Fruit fly (Drosophila melanogaster) whole organism, embryonic: Measurements from ENCODE around the gene p23.
A peak's percentile ranks its signal among the peaks of the same experiment; 100 is the strongest.

Experiments used
- ATbp ChIP-seq: fragments of 200-800 bp; sonication (Bioruptor generic); optimal IDR thresholded peaks from 2 replicates; lab custom pipeline; 2017; ENCODE audit warnings: missing biosample characterization, mild to moderate bottlenecking, missing genetic modification characterization, missing genetic modification reagents
- Bdp1 ChIP-seq: fragments of 200-800 bp; sonication (Bioruptor generic); optimal IDR thresholded peaks from 3 replicates; lab custom pipeline; 2016; ENCODE audit warnings: missing biosample characterization, missing genetic modification characterization
- CG1024 ChIP-seq: fragments of 200-800 bp; sonication (Bioruptor generic); IDR thresholded peaks from 2 replicates; pipeline ENCODE4 v1.3.6; 2022; ENCODE audit warnings: missing biosample characterization, missing genetic modification characterization
- CG10654 ChIP-seq: fragments of 200-800 bp; sonication (Bioruptor generic); optimal IDR thresholded peaks from 2 replicates; lab custom pipeline; 2016; ENCODE audit warnings: missing biosample characterization, missing genetic modification characterization
- CG11696 ChIP-seq: fragments of 200-800 bp; sonication (Bioruptor generic); IDR thresholded peaks from 2 replicates; pipeline ENCODE4 v1.3.6; 2022; ENCODE audit warnings: missing biosample characterization, missing genetic modification characterization
- CG12299 ChIP-seq: fragments of 200-800 bp; sonication (Bioruptor generic); optimal IDR thresholded peaks from 2 replicates; lab custom pipeline; 2018; ENCODE audit warnings: missing biosample characterization, mild to moderate bottlenecking, missing genetic modification characterization
- CG12769 ChIP-seq: fragments of 200-800 bp; sonication (Bioruptor generic); optimal IDR thresholded peaks from 2 replicates; lab custom pipeline; 2019; ENCODE audit warnings: missing biosample characterization, mild to moderate bottlenecking, missing genetic modification characterization, moderate library complexity
- CG13123 ChIP-seq: fragments of 200-800 bp; sonication (Bioruptor generic); optimal IDR thresholded peaks from 2 replicates; lab custom pipeline; 2016; ENCODE audit warnings: missing biosample characterization, missing genetic modification characterization
- CG13775 ChIP-seq: fragments of 200-800 bp; sonication (Bioruptor generic); optimal IDR thresholded peaks from 3 replicates; lab custom pipeline; 2017; ENCODE audit warnings: missing biosample characterization, mild to moderate bottlenecking, missing genetic modification characterization
- CG13894 ChIP-seq: fragments of 200-800 bp; sonication (Bioruptor generic); optimal IDR thresholded peaks from 3 replicates; lab custom pipeline; 2018; ENCODE audit warnings: missing biosample characterization, mild to moderate bottlenecking, missing genetic modification characterization, moderate library complexity
- CG14860 ChIP-seq: fragments of 200-800 bp; sonication (Bioruptor generic); IDR thresholded peaks from 3 replicates; pipeline ENCODE4 v1.3.6; 2022; ENCODE audit warnings: missing biosample characterization, missing genetic modification characterization; ENCODE audit not compliant: partially characterized antibody
- CG15269 ChIP-seq: fragments of 200-800 bp; sonication (Bioruptor generic); optimal IDR thresholded peaks from 2 replicates; lab custom pipeline; 2018; ENCODE audit warnings: missing biosample characterization, mild to moderate bottlenecking, missing genetic modification characterization, moderate library complexity
- CG1529 ChIP-seq: fragments of 200-800 bp; sonication (Bioruptor generic); optimal IDR thresholded peaks from 3 replicates; lab custom pipeline; 2018; ENCODE audit warnings: missing biosample characterization, missing genetic modification characterization
- CG1603 ChIP-seq: fragments of 200-800 bp; sonication (Bioruptor generic); optimal IDR thresholded peaks from 2 replicates; lab custom pipeline; 2019; ENCODE audit warnings: missing biosample characterization, mild to moderate bottlenecking, missing genetic modification characterization, moderate library complexity
- CG16779 ChIP-seq: fragments of 200-800 bp; sonication (Bioruptor generic); IDR thresholded peaks from 2 replicates; pipeline ENCODE4 v1.3.6; 2022; ENCODE audit warnings: missing biosample characterization, missing genetic modification characterization
- CG17359 ChIP-seq: fragments of 200-800 bp; sonication (Bioruptor generic); optimal IDR thresholded peaks from 3 replicates; lab custom pipeline; 2018; ENCODE audit warnings: missing biosample characterization, mild to moderate bottlenecking, missing genetic modification characterization, moderate library complexity
- CG17385 ChIP-seq: fragments of 200-800 bp; sonication (Bioruptor generic); optimal IDR thresholded peaks from 3 replicates; lab custom pipeline; 2018; ENCODE audit warnings: missing biosample characterization, mild to moderate bottlenecking, missing genetic modification characterization
- CG18764 ChIP-seq: fragments of 200-800 bp; sonication (Bioruptor generic); optimal IDR thresholded peaks from 3 replicates; lab custom pipeline; 2016; ENCODE audit warnings: missing biosample characterization, missing genetic modification characterization
- CG2712 ChIP-seq: fragments of 200-800 bp; optimal IDR thresholded peaks from 3 replicates; lab custom pipeline; 2019; ENCODE audit warnings: missing biosample characterization, mild to moderate bottlenecking, missing genetic modification characterization, moderate library complexity
- CG2889 ChIP-seq: fragments of 200-800 bp; sonication (Bioruptor generic); IDR thresholded peaks from 3 replicates; pipeline ENCODE4 v1.3.6; 2022; ENCODE audit warnings: missing biosample characterization, missing genetic modification characterization
- CG4328 ChIP-seq: fragments of 200-800 bp; sonication (Bioruptor generic); optimal IDR thresholded peaks from 3 replicates; lab custom pipeline; 2017; ENCODE audit warnings: missing biosample characterization, missing genetic modification reagents, missing genetic modification characterization
- CG6854 ChIP-seq: fragments of 200-800 bp; sonication (Bioruptor generic); optimal IDR thresholded peaks from 3 replicates; lab custom pipeline; 2017; ENCODE audit warnings: missing biosample characterization, mild to moderate bottlenecking, missing genetic modification characterization
- CG7372 ChIP-seq: fragments of 200-800 bp; sonication (Bioruptor generic); IDR thresholded peaks from 2 replicates; pipeline ENCODE4 v1.3.6; 2022; ENCODE audit warnings: missing biosample characterization, missing genetic modification characterization
- CG7987 ChIP-seq: fragments of 200-800 bp; sonication (Bioruptor generic); optimal IDR thresholded peaks from 2 replicates; lab custom pipeline; 2018; ENCODE audit warnings: missing biosample characterization, mild to moderate bottlenecking, missing genetic modification characterization, moderate library complexity
- CG8765 ChIP-seq: fragments of 200-800 bp; sonication (Bioruptor generic); IDR thresholded peaks from 2 replicates; pipeline ENCODE4 v1.3.6; 2022; ENCODE audit warnings: missing biosample characterization, missing genetic modification characterization
- CHES-1-like ChIP-seq: fragments of 200-800 bp; sonication (Bioruptor generic); optimal IDR thresholded peaks from 2 replicates; lab custom pipeline; 2016; ENCODE audit warnings: missing biosample characterization, missing genetic modification characterization
- D19B ChIP-seq: fragments of 200-800 bp; sonication (Bioruptor generic); optimal IDR thresholded peaks from 2 replicates; lab custom pipeline; 2017; ENCODE audit warnings: missing biosample characterization, mild to moderate bottlenecking, missing genetic modification characterization
- Deaf1 ChIP-seq: fragments of 200-800 bp; optimal IDR thresholded peaks from 3 replicates; lab custom pipeline; 2019; ENCODE audit warnings: missing biosample characterization, mild to moderate bottlenecking, missing genetic modification characterization, moderate library complexity
- Fer1 ChIP-seq: fragments of 200-800 bp; sonication (Bioruptor generic); optimal IDR thresholded peaks from 2 replicates; lab custom pipeline; 2017; ENCODE audit warnings: missing biosample characterization, mild to moderate bottlenecking, missing genetic modification characterization
- GATAe ChIP-seq: fragments of 200-800 bp; sonication (Bioruptor generic); conservative IDR thresholded peaks from 2 replicates; pipeline ENCODE4 v1.3.6; 2022; ENCODE audit warnings: missing biosample characterization, missing genetic modification characterization
- HmgZ ChIP-seq: fragments of 200-800 bp; sonication (Bioruptor generic); optimal IDR thresholded peaks from 2 replicates; lab custom pipeline; 2018; ENCODE audit warnings: missing biosample characterization, mild to moderate bottlenecking, missing genetic modification characterization
- Mad ChIP-seq: fragments of 200-800 bp; sonication (Bioruptor generic); optimal IDR thresholded peaks from 2 replicates; lab custom pipeline; 2016; ENCODE audit warnings: missing biosample characterization, missing genetic modification characterization
- Six4 ChIP-seq: fragments of 200-800 bp; sonication (Bioruptor generic); optimal IDR thresholded peaks from 2 replicates; lab custom pipeline; 2016; ENCODE audit warnings: missing biosample characterization, missing genetic modification characterization
- Trl ChIP-seq, 3 experiments: fragments of >200 bp in 2 of 3; fragments of 200-800 bp in 1 of 3; sonication (Bioruptor generic) in 1 of 3; optimal IDR thresholded peaks; 2 replicates in 1 of 3; 3 replicates in 2 of 3; lab custom pipeline; 2016 to 2017; ENCODE audit warnings: missing biosample characterization in 1 of 3, missing genetic modification characterization in 1 of 3
- Xrp1 ChIP-seq: fragments of 200-800 bp; sonication (Bioruptor generic); IDR thresholded peaks from 2 replicates; pipeline ENCODE4 v1.3.6; 2022; ENCODE audit warnings: missing biosample characterization, missing genetic modification characterization
- al ChIP-seq: fragments of 200-800 bp; sonication (Bioruptor generic); IDR thresholded peaks from 2 replicates; pipeline ENCODE4 v1.3.6; 2022; ENCODE audit warnings: missing biosample characterization, missing genetic modification characterization
- ara ChIP-seq: fragments of 200-800 bp; sonication (Bioruptor generic); IDR thresholded peaks from 2 replicates; pipeline ENCODE4 v1.3.6; 2022; ENCODE audit warnings: missing biosample characterization, missing genetic modification characterization
- chm ChIP-seq: fragments of 200-800 bp; sonication (Bioruptor generic); IDR thresholded peaks from 2 replicates; pipeline ENCODE4 v1.3.6; 2022; ENCODE audit warnings: missing biosample characterization, missing genetic modification characterization
- dpn ChIP-seq, 2 experiments: fragments of 200-800 bp; sonication (Bioruptor generic); optimal IDR thresholded peaks; 3 replicates each; lab custom pipeline; 2016; ENCODE audit warnings: missing biosample characterization in 2 of 2, missing genetic modification characterization in 2 of 2
- ems ChIP-seq: fragments of 200-800 bp; sonication (Bioruptor generic); optimal IDR thresholded peaks from 3 replicates; lab custom pipeline; 2016; ENCODE audit warnings: missing biosample characterization, missing genetic modification characterization
- esg ChIP-seq: fragments of 200-800 bp; sonication (Bioruptor generic); conservative IDR thresholded peaks from 2 replicates; pipeline ENCODE4 v1.3.6; 2022; ENCODE audit warnings: missing biosample characterization, missing genetic modification characterization
- eyg ChIP-seq: fragments of 200-800 bp; sonication (Bioruptor generic); optimal IDR thresholded peaks from 3 replicates; lab custom pipeline; 2016; ENCODE audit warnings: missing biosample characterization, missing genetic modification characterization
- grau ChIP-seq: fragments of 200-800 bp; optimal IDR thresholded peaks from 3 replicates; lab custom pipeline; 2019; ENCODE audit warnings: missing biosample characterization, mild to moderate bottlenecking, missing genetic modification characterization, moderate library complexity
- gsb-n ChIP-seq: fragments of 200-800 bp; sonication (Bioruptor generic); optimal IDR thresholded peaks from 3 replicates; lab custom pipeline; 2018; ENCODE audit warnings: missing biosample characterization, mild to moderate bottlenecking, missing genetic modification characterization
- ham ChIP-seq: fragments of 200-800 bp; sonication (Bioruptor generic); IDR thresholded peaks from 2 replicates; pipeline ENCODE4 v1.3.6; 2022; ENCODE audit warnings: missing biosample characterization, missing genetic modification characterization
- luna ChIP-seq: fragments of 200-800 bp; sonication (Bioruptor generic); optimal IDR thresholded peaks from 2 replicates; lab custom pipeline; 2016; ENCODE audit warnings: missing biosample characterization, missing genetic modification characterization
- rib ChIP-seq: fragments of 200-800 bp; sonication (Bioruptor generic); IDR thresholded peaks from 2 replicates; pipeline ENCODE4 v1.3.6; 2022; ENCODE audit warnings: missing biosample characterization, missing genetic modification characterization
- scrt ChIP-seq: fragments of 200-800 bp; sonication (Bioruptor generic); optimal IDR thresholded peaks from 2 replicates; lab custom pipeline; 2018; ENCODE audit warnings: missing biosample characterization, mild to moderate bottlenecking, missing genetic modification characterization, moderate library complexity
- sens ChIP-seq: fragments of 200-800 bp; sonication (Bioruptor generic); peaks from one replicate; lab custom pipeline; 2016; ENCODE audit warnings: missing biosample characterization, missing genetic modification characterization
- tx ChIP-seq: fragments of 200-800 bp; sonication (Bioruptor generic); optimal IDR thresholded peaks from 2 replicates; lab custom pipeline; 2016; ENCODE audit warnings: missing biosample characterization, missing genetic modification characterization
- unc-4 ChIP-seq: fragments of 200-800 bp; sonication (Bioruptor generic); IDR thresholded peaks from 2 replicates; pipeline ENCODE4 v1.3.6; 2022; ENCODE audit warnings: missing biosample characterization, missing genetic modification characterization; ENCODE audit not compliant: partially characterized antibody

Gene p23

DNA sequence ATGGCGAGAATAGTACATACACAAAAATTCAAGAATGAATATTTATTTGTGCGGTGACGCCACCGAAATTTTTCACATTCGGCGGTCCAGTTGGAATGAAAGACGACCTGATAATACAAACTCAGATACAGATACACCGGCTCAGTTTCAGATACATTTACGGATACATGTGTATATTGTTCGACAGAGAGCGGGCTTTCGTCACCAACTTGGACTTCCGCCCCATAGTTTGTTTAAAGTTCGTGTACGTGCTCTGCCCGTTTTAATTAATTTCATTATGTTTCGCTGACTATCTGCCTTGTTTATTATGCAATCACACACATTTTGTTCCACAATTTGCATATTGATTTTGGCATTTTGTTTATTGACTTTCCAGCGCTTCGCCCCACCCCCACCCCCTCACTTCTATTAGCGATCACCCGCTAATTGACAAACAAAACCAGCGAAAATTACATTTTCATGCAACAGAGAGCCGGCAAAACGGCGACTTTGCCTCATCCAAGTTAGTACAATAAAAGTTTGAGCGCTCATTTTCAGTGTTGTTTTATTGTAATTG, 23.5 kb downstream of the p23 start (continued):
- no peak for TF ChIP-seq CG1529 (GFP tag; lab: Kevin White, UChicago)
- peak; percentile 14 for TF ChIP-seq scrt (GFP tag; lab: Kevin White, UChicago)
- TF ChIP-seq chm = no peak
- peak in 1 of 2 experiments; percentile 23 for TF ChIP-seq dpn (GFP tag; optimal IDR thresholded peaks at IDR 0.05; lab: Kevin White, UChicago)
- no peak for TF ChIP-seq CG16779
- no peak for TF ChIP-seq Six4 (GFP tag; lab: Kevin White, UChicago)
- TF ChIP-seq rib (GFP tag; lab: Robert Waterston, UW) = no peak
- peak; percentile 22 for TF ChIP-seq CG6854 (GFP tag; lab: Kevin White, UChicago)
- TF ChIP-seq CG17359 (tag; lab: Kevin White, UChicago) = peak; percentile 51
- TF ChIP-seq CG13775 (GFP tag; lab: Kevin White, UChicago) = no peak
- TF ChIP-seq grau = no peak
- peak; percentile 42 for TF ChIP-seq CHES-1-like
- TF ChIP-seq D19B (GFP tag; lab: Kevin White, UChicago) = no peak
- TF ChIP-seq eyg (GFP tag; lab: Kevin White, UChicago) = peak; percentile 28
- TF ChIP-seq CG13894 = peak; percentile 45
- peak; percentile 57 for TF ChIP-seq CG12769
- peak; percentile 14 for TF ChIP-seq CG17385
- peak; percentile 34 for TF ChIP-seq luna
- TF ChIP-seq Mad (GFP tag; lab: Kevin White, UChicago) = no peak
- TF ChIP-seq CG11696 = no peak
- TF ChIP-seq tx = peak; percentile 9
- no peak for TF ChIP-seq gsb-n (tag; lab: Kevin White, UChicago)
- TF ChIP-seq Bdp1 (GFP tag; lab: Kevin White, UChicago) = peak; percentile 5
- TF ChIP-seq Trl (optimal IDR thresholded peaks at IDR 0.05; lab: Kevin White, UChicago) = no peak
- TF ChIP-seq Trl (GFP tag; optimal IDR thresholded peaks at IDR 0.05; lab: Kevin White, UChicago) = peak; percentile 1
- TF ChIP-seq CG10654 = no peak
- no peak for TF ChIP-seq CG2889 (GFP tag; lab: Robert Waterston, UW)
- TF ChIP-seq CG1603 (tag; lab: Kevin White, UChicago) = peak; percentile 13
- peak; percentile 40 for TF ChIP-seq Fer1 (GFP tag; lab: Kevin White, UChicago)
- no peak for TF ChIP-seq CG8765 (GFP tag; lab: Robert Waterston, UW)
- TF ChIP-seq CG4328 = peak; percentile 16
- TF ChIP-seq CG15269 (tag; lab: Kevin White, UChicago) = peak; percentile 33
- no peak for TF ChIP-seq CG2712 (tag; lab: Kevin White, UChicago)
- TF ChIP-seq ham = no peak
- no peak for TF ChIP-seq GATAe (GFP tag; lab: Robert Waterston, UW)
- TF ChIP-seq ATbp (GFP tag; lab: Kevin White, UChicago) = peak; percentile 36
- no peak for TF ChIP-seq ara (GFP tag; lab: Robert Waterston, UW)
- TF ChIP-seq unc-4 (GFP tag; lab: Robert Waterston, UW) = no peak
- TF ChIP-seq sens (GFP tag; lab: Kevin White, UChicago) = peak; percentile 14
- peak; percentile 0 for TF ChIP-seq CG13123 (GFP tag; lab: Kevin White, UChicago)
- TF ChIP-seq CG7372 = no peak
- TF ChIP-seq CG14860 (GFP tag; lab: Robert Waterston, UW) = no peak
- TF ChIP-seq CG18764 (GFP tag; lab: Kevin White, UChicago) = no peak
- TF ChIP-seq CG7987 (GFP tag; lab: Kevin White, UChicago) = peak; percentile 0
- peak; percentile 21 for TF ChIP-seq HmgZ
- no peak for TF ChIP-seq al
- no peak for TF ChIP-seq Xrp1 (GFP tag; lab: Robert Waterston, UW)
- TF ChIP-seq ems (GFP tag; lab: Kevin White, UChicago) = no peak
- no peak for TF ChIP-seq Deaf1 (tag; lab: Kevin White, UChicago)
- TF ChIP-seq CG1024 = no peak
- TF ChIP-seq CG12299 (tag; lab: Kevin White, UChicago) = no peak
- no peak for TF ChIP-seq esg (GFP tag; lab: Robert Waterston, UW)
